Fruit fly (Drosophila melanogaster) whole organism, embryonic: Measurements from ENCODE around the gene Ets97D.

Experiments
- Ada2b ChIP-seq: fragments of 200-800 bp; sonication (Bioruptor generic); IDR thresholded peaks from 2 replicates; pipeline ENCODE4 v1.3.6; 2022; ENCODE audit warnings: missing biosample characterization, missing genetic modification characterization
- CG10267 ChIP-seq: fragments of 200-800 bp; sonication (Bioruptor generic); optimal IDR thresholded peaks from 2 replicates; lab custom pipeline; 2018; ENCODE audit warnings: missing biosample characterization, mild to moderate bottlenecking, missing genetic modification characterization, moderate library complexity
- CG11247 ChIP-seq: fragments of 200-800 bp; sonication (Bioruptor generic); IDR thresholded peaks from 2 replicates; pipeline ENCODE4 v1.3.6; 2022; ENCODE audit warnings: missing biosample characterization, missing genetic modification characterization
- CG13296 ChIP-seq: fragments of 200-800 bp; sonication (Bioruptor generic); optimal IDR thresholded peaks from 3 replicates; lab custom pipeline; 2018; ENCODE audit warnings: missing biosample characterization, mild to moderate bottlenecking, missing genetic modification characterization
- CG15073 ChIP-seq: fragments of 200-800 bp; sonication (Bioruptor generic); optimal IDR thresholded peaks from 2 replicates; lab custom pipeline; 2016; ENCODE audit warnings: missing biosample characterization, missing genetic modification characterization
- CG17385 ChIP-seq: fragments of 200-800 bp; sonication (Bioruptor generic); optimal IDR thresholded peaks from 3 replicates; lab custom pipeline; 2018; ENCODE audit warnings: missing biosample characterization, mild to moderate bottlenecking, missing genetic modification characterization
- CG18262 ChIP-seq: fragments of 200-800 bp; optimal IDR thresholded peaks from 3 replicates; lab custom pipeline; 2019; ENCODE audit warnings: missing biosample characterization, mild to moderate bottlenecking, missing genetic modification characterization, moderate library complexity
- CG18476 ChIP-seq: fragments of 200-800 bp; sonication (Bioruptor generic); optimal IDR thresholded peaks from 2 replicates; lab custom pipeline; 2016; ENCODE audit warnings: missing biosample characterization, mild to moderate bottlenecking, missing genetic modification characterization
- CG2678 ChIP-seq: fragments of 200-800 bp; sonication (Bioruptor generic); optimal IDR thresholded peaks from 3 replicates; lab custom pipeline; 2019; ENCODE audit warnings: missing biosample characterization, mild to moderate bottlenecking, missing genetic modification characterization, moderate library complexity
- CG2712 ChIP-seq: fragments of 200-800 bp; optimal IDR thresholded peaks from 3 replicates; lab custom pipeline; 2019; ENCODE audit warnings: missing biosample characterization, mild to moderate bottlenecking, missing genetic modification characterization, moderate library complexity
- CG3065 ChIP-seq: fragments of 200-800 bp; sonication (Bioruptor generic); optimal IDR thresholded peaks from 2 replicates; lab custom pipeline; 2016; ENCODE audit warnings: missing biosample characterization, missing genetic modification characterization
- CG31388 ChIP-seq: fragments of 200-800 bp; sonication (Bioruptor generic); optimal IDR thresholded peaks from 2 replicates; lab custom pipeline; 2016; ENCODE audit warnings: missing biosample characterization, missing genetic modification characterization
- CG43689 ChIP-seq: fragments of 200-800 bp; sonication (Bioruptor generic); IDR thresholded peaks from 2 replicates; pipeline ENCODE4 v1.3.6; 2022; ENCODE audit warnings: missing biosample characterization, missing genetic modification characterization
- CG6272 ChIP-seq: fragments of 200-800 bp; sonication (Bioruptor generic); IDR thresholded peaks from 2 replicates; pipeline ENCODE4 v1.3.6; 2022; ENCODE audit warnings: missing biosample characterization, missing genetic modification characterization
- CG6813 ChIP-seq: fragments of 200-800 bp; sonication (Bioruptor generic); optimal IDR thresholded peaks from 2 replicates; lab custom pipeline; 2017; ENCODE audit warnings: missing biosample characterization, missing genetic modification characterization, mild to moderate bottlenecking, moderate library complexity, missing genetic modification reagents
- CG7963 ChIP-seq: fragments of 200-800 bp; sonication (Bioruptor generic); IDR thresholded peaks from 3 replicates; pipeline ENCODE4 v1.3.6; 2022; ENCODE audit warnings: missing biosample characterization, missing genetic modification characterization; ENCODE audit not compliant: partially characterized antibody
- Dp ChIP-seq: fragments of 200-800 bp; sonication (Bioruptor generic); optimal IDR thresholded peaks from 2 replicates; lab custom pipeline; 2018; ENCODE audit warnings: missing biosample characterization, mild to moderate bottlenecking, missing genetic modification characterization, moderate library complexity
- E2f1 ChIP-seq: fragments of 200-800 bp; sonication (Bioruptor generic); IDR thresholded peaks from 2 replicates; pipeline ENCODE4 v1.3.6; 2022; ENCODE audit warnings: missing biosample characterization, missing genetic modification characterization
- ERR ChIP-seq: fragments of 200-800 bp; sonication (Bioruptor generic); optimal IDR thresholded peaks from 2 replicates; lab custom pipeline; 2016; ENCODE audit warnings: missing biosample characterization, missing genetic modification characterization
- H15 ChIP-seq: fragments of 200-800 bp; sonication (Bioruptor generic); IDR thresholded peaks from 3 replicates; pipeline ENCODE4 v1.3.6; 2022; ENCODE audit warnings: missing biosample characterization, missing genetic modification characterization
- HmgZ ChIP-seq: fragments of 200-800 bp; sonication (Bioruptor generic); optimal IDR thresholded peaks from 2 replicates; lab custom pipeline; 2018; ENCODE audit warnings: missing biosample characterization, mild to moderate bottlenecking, missing genetic modification characterization
- Hsf ChIP-seq: fragments of 200-800 bp; sonication (Bioruptor generic); optimal IDR thresholded peaks from 3 replicates; lab custom pipeline; 2016; ENCODE audit warnings: missing biosample characterization, missing genetic modification characterization
- NK7.1 ChIP-seq: fragments of 200-800 bp; sonication (Bioruptor generic); optimal IDR thresholded peaks from 3 replicates; lab custom pipeline; 2016; ENCODE audit warnings: missing biosample characterization, missing genetic modification characterization
- Neu2 ChIP-seq: fragments of 200-800 bp; sonication (Bioruptor generic); optimal IDR thresholded peaks from 3 replicates; lab custom pipeline; 2016; ENCODE audit warnings: missing biosample characterization, missing genetic modification characterization, borderline replicate concordance
- Scr ChIP-seq: fragments of 200-800 bp; sonication (Bioruptor generic); IDR thresholded peaks from 2 replicates; pipeline ENCODE4 v1.3.6; 2022; ENCODE audit warnings: missing biosample characterization, missing genetic modification characterization; ENCODE audit not compliant: partially characterized antibody
- Sin3A ChIP-seq: fragments of >200 bp; optimal IDR thresholded peaks from 2 replicates; lab custom pipeline; 2018
- Sox102F ChIP-seq: fragments of 200-800 bp; sonication (Bioruptor generic); optimal IDR thresholded peaks from 2 replicates; lab custom pipeline; 2018; ENCODE audit warnings: missing biosample characterization, mild to moderate bottlenecking, missing genetic modification characterization, moderate library complexity
- ara ChIP-seq: fragments of 200-800 bp; sonication (Bioruptor generic); IDR thresholded peaks from 2 replicates; pipeline ENCODE4 v1.3.6; 2022; ENCODE audit warnings: missing biosample characterization, missing genetic modification characterization
- bsh ChIP-seq, 2 experiments: fragments of 200-800 bp; sonication (Bioruptor generic); optimal IDR thresholded peaks; 2 replicates each; lab custom pipeline; 2017 to 2018; ENCODE audit warnings: mild to moderate bottlenecking in 2 of 2, missing biosample characterization in 2 of 2, missing genetic modification characterization in 2 of 2, moderate library complexity in 1 of 2
- cg ChIP-seq: fragments of 200-800 bp; sonication (Bioruptor generic); optimal IDR thresholded peaks from 3 replicates; lab custom pipeline; 2019; ENCODE audit warnings: missing biosample characterization, mild to moderate bottlenecking, missing genetic modification characterization, moderate library complexity
- chm ChIP-seq: fragments of 200-800 bp; sonication (Bioruptor generic); IDR thresholded peaks from 2 replicates; pipeline ENCODE4 v1.3.6; 2022; ENCODE audit warnings: missing biosample characterization, missing genetic modification characterization
- corto ChIP-seq: fragments of 200-800 bp; sonication (Bioruptor generic); optimal IDR thresholded peaks from 2 replicates; lab custom pipeline; 2016; ENCODE audit warnings: missing biosample characterization, mild to moderate bottlenecking, missing genetic modification characterization, moderate library complexity
- croc ChIP-seq: fragments of 200-800 bp; sonication (Bioruptor generic); conservative IDR thresholded peaks from 3 replicates; pipeline ENCODE4 v1.3.6; 2022; ENCODE audit warnings: missing biosample characterization, missing genetic modification characterization
- dimm ChIP-seq: fragments of 200-800 bp; sonication (Bioruptor generic); IDR thresholded peaks from 2 replicates; pipeline ENCODE4 v1.3.6; 2022; ENCODE audit warnings: missing biosample characterization, missing genetic modification characterization
- gcm2 ChIP-seq: fragments of 200-800 bp; sonication (Bioruptor generic); optimal IDR thresholded peaks from 2 replicates; lab custom pipeline; 2016; ENCODE audit warnings: missing biosample characterization, missing genetic modification characterization
- ham ChIP-seq: fragments of 200-800 bp; sonication (Bioruptor generic); IDR thresholded peaks from 2 replicates; pipeline ENCODE4 v1.3.6; 2022; ENCODE audit warnings: missing biosample characterization, missing genetic modification characterization
- hbn ChIP-seq: fragments of 200-800 bp; sonication (Bioruptor generic); IDR thresholded peaks from 2 replicates; pipeline ENCODE4 v1.3.6; 2022; ENCODE audit warnings: missing biosample characterization, missing genetic modification characterization; ENCODE audit not compliant: partially characterized antibody
- her ChIP-seq: fragments of 200-800 bp; sonication (Bioruptor generic); optimal IDR thresholded peaks from 2 replicates; lab custom pipeline; 2016; ENCODE audit warnings: missing biosample characterization, missing genetic modification characterization
- lbe ChIP-seq: fragments of 200-800 bp; sonication (Bioruptor generic); optimal IDR thresholded peaks from 2 replicates; lab custom pipeline; 2016; ENCODE audit warnings: missing biosample characterization, mild to moderate bottlenecking, missing genetic modification characterization
- luna ChIP-seq: fragments of 200-800 bp; sonication (Bioruptor generic); optimal IDR thresholded peaks from 2 replicates; lab custom pipeline; 2016; ENCODE audit warnings: missing biosample characterization, missing genetic modification characterization
- otp ChIP-seq: fragments of 200-800 bp; sonication (Bioruptor generic); IDR thresholded peaks from 3 replicates; pipeline ENCODE4, ENCODE4 v1.3.6; 2022; ENCODE audit warnings: missing biosample characterization, missing genetic modification characterization
- pan ChIP-seq, 4 experiments: fragments of >200 bp in 3 of 4; fragments of 200-800 bp in 1 of 4; sonication (Bioruptor generic) in 1 of 4; optimal IDR thresholded peaks in 3 of 4; IDR thresholded peaks in 1 of 4; 2 replicates each; pipeline versions ENCODE4 v1.3.6 to Lab custom; 2017 to 2022; ENCODE audit warnings: missing biosample characterization in 2 of 4, missing genetic modification characterization in 2 of 4, mixed read lengths in 1 of 4
- prd ChIP-seq, 3 experiments: fragments of >200 bp in 2 of 3; fragments of 200-800 bp in 1 of 3; sonication (Bioruptor generic) in 1 of 3; optimal IDR thresholded peaks in 2 of 3; IDR thresholded peaks in 1 of 3; 2 replicates in 2 of 3; 3 replicates in 1 of 3; pipeline versions ENCODE4 v1.3.6 to Lab custom; 2017 to 2022; ENCODE audit warnings: missing biosample characterization in 1 of 3, missing genetic modification characterization in 1 of 3
- pzg ChIP-seq: fragments of 200-800 bp; sonication (Bioruptor generic); optimal IDR thresholded peaks from 3 replicates; lab custom pipeline; 2018; ENCODE audit warnings: missing biosample characterization, mild to moderate bottlenecking, missing genetic modification characterization, moderate library complexity
- slp2 ChIP-seq: fragments of 200-800 bp; sonication (Bioruptor generic); optimal IDR thresholded peaks from 2 replicates; lab custom pipeline; 2016; ENCODE audit warnings: missing biosample characterization, missing genetic modification characterization
- twi ChIP-seq: fragments of 200-800 bp; optimal IDR thresholded peaks from 2 replicates; lab custom pipeline; 2019; ENCODE audit warnings: missing biosample characterization, mild to moderate bottlenecking, missing genetic modification characterization, moderate library complexity
- usp ChIP-seq: fragments of >200 bp; optimal IDR thresholded peaks from 2 replicates; lab custom pipeline; 2017; ENCODE audit warnings: missing biosample characterization, missing genetic modification characterization
- vnd ChIP-seq: fragments of 200-800 bp; sonication (Bioruptor generic); IDR thresholded peaks from 3 replicates; pipeline ENCODE4 v1.3.6; 2022; ENCODE audit warnings: missing biosample characterization, missing genetic modification characterization; ENCODE audit not compliant: partially characterized antibody
- wek ChIP-seq: fragments of 200-800 bp; sonication (Bioruptor generic); optimal IDR thresholded peaks from 3 replicates; lab custom pipeline; 2018; ENCODE audit warnings: missing biosample characterization, mild to moderate bottlenecking, missing genetic modification characterization, moderate library complexity
- wor ChIP-seq: fragments of 200-800 bp; sonication (Bioruptor generic); IDR thresholded peaks from 2 replicates; pipeline ENCODE4 v1.3.6; 2022; ENCODE audit warnings: missing biosample characterization, missing genetic modification characterization

Gene Ets97D

dm6 chr3R:26952200-26952856 is 39.6 kb upstream of the Ets97D start (continued):
- no peak for TF ChIP-seq prd (optimal IDR thresholded peaks at IDR 0.05; lab: Kevin White, UChicago)
- no peak for TF ChIP-seq prd (GFP tag; IDR thresholded peaks at IDR 0.05; lab: Robert Waterston, UW)
- no peak for TF ChIP-seq CG13296 (GFP tag; lab: Kevin White, UChicago)
- TF ChIP-seq pan (optimal IDR thresholded peaks at IDR 0.05; lab: Kevin White, UChicago): no peak
- TF ChIP-seq pan (GFP tag; optimal IDR thresholded peaks at IDR 0.05 in 1 of 2, IDR thresholded peaks at IDR 0.05 in 1 of 2): no peak
- no peak for TF ChIP-seq CG18476
- no peak for TF ChIP-seq Sox102F (GFP tag; lab: Kevin White, UChicago)
- no peak for TF ChIP-seq Ada2b (GFP tag; lab: Robert Waterston, UW)
- TF ChIP-seq corto (GFP tag; lab: Kevin White, UChicago): no peak
- no peak for TF ChIP-seq E2f1 (GFP tag; lab: Robert Waterston, UW)
- no peak for TF ChIP-seq Sin3A (lab: Kevin White, UChicago)
- no peak for TF ChIP-seq her (GFP tag; lab: Kevin White, UChicago)
- no peak for TF ChIP-seq ERR
- no peak for TF ChIP-seq Scr (GFP tag; lab: Robert Waterston, UW)
- no peak for TF ChIP-seq Neu2
- no peak for TF ChIP-seq CG2712 (tag; lab: Kevin White, UChicago)
- TF ChIP-seq CG6813: peak; percentile 31
- TF ChIP-seq Dp: no peak
- TF ChIP-seq H15: no peak
- TF ChIP-seq wor (GFP tag; lab: Robert Waterston, UW): no peak
- TF ChIP-seq CG6272: no peak
- no peak for TF ChIP-seq slp2
- no peak for TF ChIP-seq CG31388 (GFP tag; lab: Kevin White, UChicago)
- no peak for TF ChIP-seq croc (GFP tag; lab: Robert Waterston, UW)
- no peak for TF ChIP-seq CG7963
- TF ChIP-seq cg (GFP tag; lab: Kevin White, UChicago): no peak
- no peak for TF ChIP-seq lbe (GFP tag; lab: Kevin White, UChicago)
- TF ChIP-seq CG11247 (GFP tag; lab: Robert Waterston, UW): no peak
- TF ChIP-seq ham (GFP tag; lab: Robert Waterston, UW): no peak
- no peak for TF ChIP-seq twi (tag; lab: Kevin White, UChicago)
- TF ChIP-seq pzg (GFP tag; lab: Kevin White, UChicago): no peak
- no peak for TF ChIP-seq NK7.1 (GFP tag; lab: Kevin White, UChicago)
- no peak for TF ChIP-seq CG3065 (GFP tag; lab: Kevin White, UChicago)
- no peak for TF ChIP-seq hbn (GFP tag; lab: Robert Waterston, UW)
- TF ChIP-seq vnd (GFP tag; lab: Robert Waterston, UW): no peak
- peak; percentile 43 for TF ChIP-seq HmgZ (tag; lab: Kevin White, UChicago)
- TF ChIP-seq CG15073 (GFP tag; lab: Kevin White, UChicago): no peak
- TF ChIP-seq CG43689: no peak
- no peak for TF ChIP-seq bsh (GFP tag; optimal IDR thresholded peaks at IDR 0.05; lab: Kevin White, UChicago)
- TF ChIP-seq luna (GFP tag; lab: Kevin White, UChicago): peak; percentile 25
- TF ChIP-seq dimm (GFP tag; lab: Robert Waterston, UW): no peak
- TF ChIP-seq gcm2 (GFP tag; lab: Kevin White, UChicago): no peak
- TF ChIP-seq wek (GFP tag; lab: Kevin White, UChicago): no peak
- no peak for TF ChIP-seq ara
- no peak for TF ChIP-seq usp (GFP tag; lab: Kevin White, UChicago)
- TF ChIP-seq CG10267 (tag; lab: Kevin White, UChicago): no peak
- no peak for TF ChIP-seq otp (GFP tag; lab: Robert Waterston, UW)
- peak; percentile 13 for TF ChIP-seq Hsf (GFP tag; lab: Kevin White, UChicago)
- peak; percentile 41 for TF ChIP-seq CG2678 (tag; lab: Kevin White, UChicago)
- no peak for TF ChIP-seq CG18262 (tag; lab: Kevin White, UChicago)
- peak; percentile 42 for TF ChIP-seq CG17385 (GFP tag; lab: Kevin White, UChicago)
- TF ChIP-seq chm: no peak
